Fruit fly (Drosophila melanogaster) whole organism, embryonic: Measurements from ENCODE around the gene CG14903.
A peak's percentile ranks its signal among the peaks of the same experiment; 100 is the strongest.

Source experiments
- Blimp-1 ChIP-seq: fragments of 200-800 bp; sonication (Bioruptor generic); optimal IDR thresholded peaks from 3 replicates; lab custom pipeline; 2018; ENCODE audit warnings: missing biosample characterization, missing genetic modification characterization, mild to moderate bottlenecking, moderate library complexity, missing genetic modification reagents
- CG10209 ChIP-seq: fragments of 200-800 bp; sonication (Bioruptor generic); optimal IDR thresholded peaks from 3 replicates; lab custom pipeline; 2017; ENCODE audit warnings: missing biosample characterization, mild to moderate bottlenecking, missing genetic modification characterization, missing genetic modification reagents
- CG10431 ChIP-seq: fragments of 200-800 bp; sonication (Bioruptor generic); optimal IDR thresholded peaks from 3 replicates; lab custom pipeline; 2018; ENCODE audit warnings: missing biosample characterization, mild to moderate bottlenecking, missing genetic modification characterization
- CG11723 ChIP-seq: fragments of 200-800 bp; sonication (Bioruptor generic); optimal IDR thresholded peaks from 2 replicates; lab custom pipeline; 2017; ENCODE audit warnings: missing biosample characterization, mild to moderate bottlenecking, missing genetic modification characterization
- CG13123 ChIP-seq: fragments of 200-800 bp; sonication (Bioruptor generic); optimal IDR thresholded peaks from 2 replicates; lab custom pipeline; 2016; ENCODE audit warnings: missing biosample characterization, missing genetic modification characterization
- CG14710 ChIP-seq: fragments of 200-800 bp; sonication (Bioruptor generic); optimal IDR thresholded peaks from 3 replicates; lab custom pipeline; 2019; ENCODE audit warnings: missing biosample characterization, mild to moderate bottlenecking, missing genetic modification characterization, moderate library complexity
- CG15073 ChIP-seq: fragments of 200-800 bp; sonication (Bioruptor generic); optimal IDR thresholded peaks from 2 replicates; lab custom pipeline; 2016; ENCODE audit warnings: missing biosample characterization, missing genetic modification characterization
- CG16815 ChIP-seq: fragments of 200-800 bp; sonication (Bioruptor generic); optimal IDR thresholded peaks from 3 replicates; lab custom pipeline; 2017; ENCODE audit warnings: missing biosample characterization, mild to moderate bottlenecking, missing genetic modification characterization
- CG17361 ChIP-seq: fragments of 200-800 bp; sonication (Bioruptor generic); IDR thresholded peaks from 3 replicates; pipeline ENCODE4 v1.3.6; 2022; ENCODE audit warnings: missing biosample characterization, missing genetic modification characterization
- CG17385 ChIP-seq: fragments of 200-800 bp; sonication (Bioruptor generic); optimal IDR thresholded peaks from 3 replicates; lab custom pipeline; 2018; ENCODE audit warnings: missing biosample characterization, mild to moderate bottlenecking, missing genetic modification characterization
- CG4360 ChIP-seq: fragments of 200-800 bp; sonication (Bioruptor generic); IDR thresholded peaks from 2 replicates; pipeline ENCODE4 v1.3.6; 2022; ENCODE audit warnings: missing biosample characterization, missing genetic modification characterization
- CG4730 ChIP-seq: fragments of 200-800 bp; sonication (Bioruptor generic); IDR thresholded peaks from 2 replicates; pipeline ENCODE4 v1.3.6; 2022; ENCODE audit warnings: missing biosample characterization, missing genetic modification characterization
- CG6683 ChIP-seq: fragments of 200-800 bp; sonication (Bioruptor generic); optimal IDR thresholded peaks from 2 replicates; lab custom pipeline; 2017; ENCODE audit warnings: missing biosample characterization, mild to moderate bottlenecking, missing genetic modification characterization, missing genetic modification reagents
- CG7372 ChIP-seq: fragments of 200-800 bp; sonication (Bioruptor generic); IDR thresholded peaks from 2 replicates; pipeline ENCODE4 v1.3.6; 2022; ENCODE audit warnings: missing biosample characterization, missing genetic modification characterization
- CG9932 ChIP-seq: fragments of 200-800 bp; sonication (Bioruptor generic); IDR thresholded peaks from 2 replicates; pipeline ENCODE4 v1.3.6; 2022; ENCODE audit warnings: missing biosample characterization, missing genetic modification characterization
- Dfd ChIP-seq, 2 experiments: fragments of >200 bp; optimal IDR thresholded peaks; 2 replicates each; lab custom pipeline; 2017; ENCODE audit warnings: missing biosample characterization in 2 of 2, missing genetic modification characterization in 2 of 2
- Fer3 ChIP-seq: fragments of 200-800 bp; sonication (Bioruptor generic); optimal IDR thresholded peaks from 2 replicates; lab custom pipeline; 2018; ENCODE audit warnings: missing biosample characterization, mild to moderate bottlenecking, missing genetic modification characterization, moderate library complexity
- HHEX ChIP-seq: fragments of 200-800 bp; sonication (Bioruptor generic); optimal IDR thresholded peaks from 3 replicates; lab custom pipeline; 2017; ENCODE audit warnings: missing biosample characterization, mild to moderate bottlenecking, missing genetic modification characterization, missing genetic modification reagents
- Kr ChIP-seq: fragments of 200-800 bp; sonication (Bioruptor generic); optimal IDR thresholded peaks from 2 replicates; lab custom pipeline; 2017; ENCODE audit warnings: missing biosample characterization, mild to moderate bottlenecking, missing genetic modification characterization
- Lhr ChIP-seq: fragments of 200-800 bp; sonication (Bioruptor generic); optimal IDR thresholded peaks from 3 replicates; lab custom pipeline; 2017; ENCODE audit warnings: mild to moderate bottlenecking, missing biosample characterization, missing genetic modification reagents, missing genetic modification characterization
- MESR4 ChIP-seq: fragments of 200-800 bp; sonication (Bioruptor generic); optimal IDR thresholded peaks from 2 replicates; lab custom pipeline; 2018; ENCODE audit warnings: missing biosample characterization, mild to moderate bottlenecking, missing genetic modification characterization, moderate library complexity
- Med ChIP-seq: fragments of 200-800 bp; sonication (Bioruptor generic); peaks from one replicate; lab custom pipeline; 2016; ENCODE audit warnings: missing biosample characterization, missing genetic modification characterization, mild to moderate bottlenecking, inconsistent platforms, moderate library complexity
- NC2α ChIP-seq: fragments of 200-800 bp; sonication (Bioruptor generic); optimal IDR thresholded peaks from 2 replicates; lab custom pipeline; 2016; ENCODE audit warnings: missing biosample characterization, missing genetic modification characterization
- NC2β ChIP-seq: fragments of 200-800 bp; sonication (Bioruptor generic); optimal IDR thresholded peaks from 2 replicates; lab custom pipeline; 2016; ENCODE audit warnings: missing biosample characterization, missing genetic modification characterization
- Nf-YB ChIP-seq: fragments of 200-800 bp; sonication (Bioruptor generic); optimal IDR thresholded peaks from 3 replicates; lab custom pipeline; 2019; ENCODE audit warnings: missing biosample characterization, mild to moderate bottlenecking, missing genetic modification characterization, moderate library complexity
- Pdp1 ChIP-seq, 2 experiments: fragments of 200-800 bp; sonication (Bioruptor generic); optimal IDR thresholded peaks; 3 replicates each; lab custom pipeline; 2016; ENCODE audit warnings: missing biosample characterization in 2 of 2, missing genetic modification characterization in 2 of 2, mild to moderate bottlenecking in 1 of 2, moderate library complexity in 1 of 2
- Sry-β ChIP-seq: fragments of 200-800 bp; sonication (Bioruptor generic); optimal IDR thresholded peaks from 2 replicates; lab custom pipeline; 2018; ENCODE audit warnings: missing biosample characterization, mild to moderate bottlenecking, missing genetic modification characterization, moderate library complexity
- Stat92E ChIP-seq, 3 experiments: fragments of >200 bp in 2 of 3; fragments of 200-800 bp in 1 of 3; sonication (Bioruptor generic) in 1 of 3; optimal IDR thresholded peaks; 2 replicates each; lab custom pipeline; 2017 to 2019; ENCODE audit warnings: missing biosample characterization in 3 of 3, missing genetic modification characterization in 3 of 3, mild to moderate bottlenecking in 1 of 3, moderate library complexity in 1 of 3
- Tbp ChIP-seq: fragments of >200 bp; optimal IDR thresholded peaks from 2 replicates; lab custom pipeline; 2018; ENCODE audit warnings: missing biosample characterization, missing genetic modification characterization
- Trl ChIP-seq, 3 experiments: fragments of >200 bp in 2 of 3; fragments of 200-800 bp in 1 of 3; sonication (Bioruptor generic) in 1 of 3; optimal IDR thresholded peaks; 2 replicates in 1 of 3; 3 replicates in 2 of 3; lab custom pipeline; 2016 to 2017; ENCODE audit warnings: missing biosample characterization in 1 of 3, missing genetic modification characterization in 1 of 3
- ase ChIP-seq: fragments of 200-800 bp; sonication (Bioruptor generic); IDR thresholded peaks from 3 replicates; pipeline ENCODE4 v1.3.6; 2022; ENCODE audit warnings: missing biosample characterization, missing genetic modification characterization
- cg ChIP-seq: fragments of 200-800 bp; sonication (Bioruptor generic); optimal IDR thresholded peaks from 3 replicates; lab custom pipeline; 2019; ENCODE audit warnings: missing biosample characterization, mild to moderate bottlenecking, missing genetic modification characterization, moderate library complexity
- chn ChIP-seq: fragments of 200-800 bp; sonication (Bioruptor generic); optimal IDR thresholded peaks from 2 replicates; lab custom pipeline; 2016; ENCODE audit warnings: missing biosample characterization, missing genetic modification characterization
- en ChIP-seq: fragments of 200-800 bp; sonication (Bioruptor generic); optimal IDR thresholded peaks from 2 replicates; lab custom pipeline; 2016; ENCODE audit warnings: missing biosample characterization, missing genetic modification characterization
- fd64A ChIP-seq: fragments of 200-800 bp; sonication (Bioruptor generic); optimal IDR thresholded peaks from 3 replicates; lab custom pipeline; 2018; ENCODE audit warnings: missing biosample characterization, mild to moderate bottlenecking, missing genetic modification characterization
- gem ChIP-seq: fragments of 200-800 bp; sonication (Bioruptor generic); optimal IDR thresholded peaks from 2 replicates; lab custom pipeline; 2019; ENCODE audit warnings: missing biosample characterization, mild to moderate bottlenecking, missing genetic modification characterization, moderate library complexity
- grn ChIP-seq: fragments of 200-800 bp; sonication (Bioruptor generic); optimal IDR thresholded peaks from 3 replicates; lab custom pipeline; 2017; ENCODE audit warnings: missing biosample characterization, missing genetic modification characterization
- mirr ChIP-seq: fragments of 200-800 bp; sonication (Bioruptor generic); optimal IDR thresholded peaks from 3 replicates; lab custom pipeline; 2018; ENCODE audit warnings: missing biosample characterization, mild to moderate bottlenecking, missing genetic modification characterization
- oc ChIP-seq: fragments of 200-800 bp; sonication (Bioruptor generic); optimal IDR thresholded peaks from 2 replicates; lab custom pipeline; 2018; ENCODE audit warnings: missing biosample characterization, mild to moderate bottlenecking, missing genetic modification characterization, moderate library complexity
- pros ChIP-seq: fragments of 200-800 bp; sonication (Bioruptor generic); optimal IDR thresholded peaks from 3 replicates; lab custom pipeline; 2019; ENCODE audit warnings: missing biosample characterization, mild to moderate bottlenecking, missing genetic modification characterization, moderate library complexity
- slp2 ChIP-seq: fragments of 200-800 bp; sonication (Bioruptor generic); optimal IDR thresholded peaks from 2 replicates; lab custom pipeline; 2016; ENCODE audit warnings: missing biosample characterization, missing genetic modification characterization
- sr ChIP-seq: fragments of 200-800 bp; sonication (Bioruptor generic); IDR thresholded peaks from 3 replicates; pipeline ENCODE4 v1.3.6; 2022; ENCODE audit warnings: missing biosample characterization, missing genetic modification characterization
- ssp ChIP-seq: fragments of 200-800 bp; sonication (Bioruptor generic); IDR thresholded peaks from 2 replicates; pipeline ENCODE4 v1.3.6; 2022; ENCODE audit warnings: missing biosample characterization, missing genetic modification characterization
- tin ChIP-seq: fragments of 200-800 bp; sonication (Bioruptor generic); optimal IDR thresholded peaks from 3 replicates; lab custom pipeline; 2016; ENCODE audit warnings: missing biosample characterization, missing genetic modification characterization
- twi ChIP-seq: fragments of 200-800 bp; optimal IDR thresholded peaks from 2 replicates; lab custom pipeline; 2019; ENCODE audit warnings: missing biosample characterization, mild to moderate bottlenecking, missing genetic modification characterization, moderate library complexity
- vvl ChIP-seq: fragments of 200-800 bp; sonication (Bioruptor generic); IDR thresholded peaks from 2 replicates; pipeline ENCODE4 v1.3.6; 2022; ENCODE audit warnings: missing biosample characterization, missing genetic modification characterization
- wdn ChIP-seq: fragments of 200-800 bp; sonication (Bioruptor generic); IDR thresholded peaks from 2 replicates; pipeline ENCODE4 v1.3.6; 2022; ENCODE audit warnings: missing biosample characterization, missing genetic modification characterization
- zen ChIP-seq: fragments of 200-800 bp; sonication (Bioruptor generic); optimal IDR thresholded peaks from 3 replicates; lab custom pipeline; 2018; ENCODE audit warnings: missing biosample characterization, mild to moderate bottlenecking, missing genetic modification characterization, moderate library complexity

Gene CG14903

DNA sequence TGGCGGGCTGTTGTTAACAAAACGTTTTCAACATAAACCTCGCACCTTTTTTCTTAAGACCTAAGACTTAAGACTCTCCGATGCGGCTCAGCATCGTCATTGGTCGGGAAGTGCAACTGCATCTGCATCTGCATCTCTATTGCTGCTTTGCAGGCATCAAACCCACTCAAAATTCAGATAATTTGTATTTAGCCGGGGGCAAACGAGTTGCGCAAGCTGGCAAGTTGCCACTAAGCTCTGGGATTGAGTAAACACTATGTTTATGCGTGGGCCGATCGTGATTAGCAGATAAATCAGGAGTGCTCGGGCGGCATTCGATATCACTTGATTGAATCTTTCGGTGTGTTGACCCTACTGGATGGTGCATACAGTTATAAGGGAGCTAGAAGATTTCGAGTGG, 48.0 kb downstream of the CG14903 start:
- TF ChIP-seq cg (GFP tag; lab: Kevin White, UChicago) (no peak), en (GFP tag; lab: Kevin White, UChicago) (no peak), CG9932 (no peak), MESR4 (GFP tag; lab: Kevin White, UChicago) (no peak), zen (tag; lab: Kevin White, UChicago) (peak; percentile 1), Med (GFP tag; lab: Kevin White, UChicago) (peak; percentile 47), Tbp (GFP tag; lab: Kevin White, UChicago) (no peak), oc (tag; lab: Kevin White, UChicago) (peak; percentile 79), sr (peak; percentile 53; the same call in 2 of the 3 replicates), Nf-YB (GFP tag; lab: Kevin White, UChicago) (peak; percentile 12), CG15073 (GFP tag; lab: Kevin White, UChicago) (no peak), pros (GFP tag; lab: Kevin White, UChicago) (peak; percentile 89), gem (tag; lab: Kevin White, UChicago) (no peak), tin (GFP tag; lab: Kevin White, UChicago) (no peak), wdn (GFP tag; lab: Robert Waterston, UW) (no peak), vvl (GFP tag; lab: Robert Waterston, UW) (peak; percentile 23; the same call in 1 of the 2 replicates), Pdp1 (GFP tag; optimal IDR thresholded peaks at IDR 0.05; lab: Kevin White, UChicago) (peak in 1 of 2 experiments; percentile 57), CG17361 (GFP tag; lab: Robert Waterston, UW) (no peak), grn (GFP tag; lab: Kevin White, UChicago) (peak; percentile 62)

DNA sequence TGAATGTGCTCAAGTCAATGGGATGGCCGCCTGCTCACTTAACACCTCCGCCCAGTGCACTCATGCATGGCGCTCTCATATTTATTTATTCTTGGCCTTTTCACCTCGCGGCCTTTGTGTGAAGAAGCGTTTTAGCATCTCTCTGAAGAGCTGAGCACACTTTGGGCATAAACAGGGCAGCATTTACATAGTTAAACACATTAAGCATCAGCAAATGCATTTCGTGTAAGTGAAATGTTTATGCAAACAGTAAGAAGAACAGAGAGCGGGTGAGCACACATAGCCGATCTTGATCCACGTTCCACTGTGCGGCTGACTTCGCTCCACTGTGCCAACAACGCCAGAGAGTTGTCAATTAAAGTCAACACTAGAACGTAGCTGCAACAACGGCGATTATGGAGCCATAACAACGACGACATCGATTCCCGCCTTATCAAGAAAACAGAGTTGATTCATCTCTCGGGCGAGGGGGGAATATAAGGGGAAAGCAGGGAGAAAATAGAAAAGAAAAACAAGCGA, 48.9 kb downstream of the CG14903 start:
- TF ChIP-seq NC2α (peak; percentile 40), Med (GFP tag; lab: Kevin White, UChicago) (peak; percentile 76), CG10431 (GFP tag; lab: Kevin White, UChicago) (peak; percentile 58), CG7372 (GFP tag; lab: Robert Waterston, UW) (no peak), twi (tag; lab: Kevin White, UChicago) (peak; percentile 6), fd64A (GFP tag; lab: Kevin White, UChicago) (peak; percentile 81), CG17361 (GFP tag; lab: Robert Waterston, UW) (peak; percentile 75; the same call in 2 of the 3 replicates), CG4730 (peak; percentile 32; the same call in 1 of the 2 replicates), mirr (GFP tag; lab: Kevin White, UChicago) (no peak), CG13123 (peak; percentile 48), NC2β (GFP tag; lab: Kevin White, UChicago) (peak; percentile 56), Trl (optimal IDR thresholded peaks at IDR 0.05; lab: Kevin White, UChicago) (no peak), Trl (GFP tag; optimal IDR thresholded peaks at IDR 0.05; lab: Kevin White, UChicago) (peak; percentile 56), Fer3 (tag; lab: Kevin White, UChicago) (no peak), Lhr (GFP tag; lab: Kevin White, UChicago) (peak; percentile 69), CG6683 (GFP tag; lab: Kevin White, UChicago) (peak; percentile 18), CG4360 (GFP tag; lab: Robert Waterston, UW) (no peak), Kr (GFP tag; lab: Kevin White, UChicago) (peak; percentile 79), ase (GFP tag; lab: Robert Waterston, UW) (peak; percentile 49; the same call in 1 of the 3 replicates), CG16815 (GFP tag; lab: Kevin White, UChicago) (peak; percentile 53), ssp (GFP tag; lab: Robert Waterston, UW) (peak; percentile 7; the same call in 1 of the 2 replicates), Stat92E (GFP tag; optimal IDR thresholded peaks at IDR 0.05; lab: Kevin White, UChicago) (peak in 1 of 3 experiments; percentile 27), slp2 (peak; percentile 24), Blimp-1 (GFP tag; lab: Kevin White, UChicago) (peak; percentile 77), CG14710 (tag; lab: Kevin White, UChicago) (peak; percentile 92), CG10209 (GFP tag; lab: Kevin White, UChicago) (peak; percentile 60), CG17385 (GFP tag; lab: Kevin White, UChicago) (peak; percentile 19), chn (GFP tag; lab: Kevin White, UChicago) (peak; percentile 52), Sry-β (peak; percentile 74), HHEX (GFP tag; lab: Kevin White, UChicago) (peak; percentile 59), CG11723 (GFP tag; lab: Kevin White, UChicago) (peak; percentile 58), Dfd (GFP tag; optimal IDR thresholded peaks at IDR 0.05; lab: Kevin White, UChicago) (no peak)
